Worm (Caenorhabditis elegans) whole organism, midembryonic: ENCODE measurements around the gene R144.6.

Experiments
- cog-1 ChIP-seq: sonication (generic microtip); optimal IDR thresholded peaks from 2 replicates; lab custom pipeline; 2016; ENCODE audit warnings: missing genetic modification characterization, missing compliant biosample characterization
- flt-1 ChIP-seq: fragments of 200-800 bp; sonication (Bioruptor generic); IDR thresholded peaks from 2 replicates; pipeline ENCODE4 v1.3.6; 2022; ENCODE audit warnings: missing genetic modification characterization, missing compliant biosample characterization
- klf-2 ChIP-seq: fragments of 200-800 bp; sonication (Bioruptor generic); conservative IDR thresholded peaks from 2 replicates; pipeline ENCODE4 v1.3.6; 2022; ENCODE audit warnings: missing genetic modification reagents, missing genetic modification characterization, missing compliant biosample characterization
- med-1 ChIP-seq: sonication (generic microtip); optimal IDR thresholded peaks from 2 replicates; lab custom pipeline; 2017; ENCODE audit warnings: missing genetic modification characterization, mild to moderate bottlenecking, missing compliant biosample characterization, antibody characterized with exemption, missing genetic modification reagents; ENCODE audit not compliant: insufficient read depth
- ref-1 ChIP-seq: fragments of 200-800 bp; sonication (Bioruptor generic); conservative IDR thresholded peaks from 2 replicates; pipeline ENCODE4 v1.3.6; 2022; ENCODE audit warnings: missing genetic modification reagents, missing genetic modification characterization, missing compliant biosample characterization
- ztf-23 ChIP-seq: fragments of 200-800 bp; sonication (Bioruptor generic); IDR thresholded peaks from 2 replicates; pipeline ENCODE4 v1.3.6; 2022; ENCODE audit warnings: missing genetic modification reagents, missing genetic modification characterization, missing compliant biosample characterization

DNA sequence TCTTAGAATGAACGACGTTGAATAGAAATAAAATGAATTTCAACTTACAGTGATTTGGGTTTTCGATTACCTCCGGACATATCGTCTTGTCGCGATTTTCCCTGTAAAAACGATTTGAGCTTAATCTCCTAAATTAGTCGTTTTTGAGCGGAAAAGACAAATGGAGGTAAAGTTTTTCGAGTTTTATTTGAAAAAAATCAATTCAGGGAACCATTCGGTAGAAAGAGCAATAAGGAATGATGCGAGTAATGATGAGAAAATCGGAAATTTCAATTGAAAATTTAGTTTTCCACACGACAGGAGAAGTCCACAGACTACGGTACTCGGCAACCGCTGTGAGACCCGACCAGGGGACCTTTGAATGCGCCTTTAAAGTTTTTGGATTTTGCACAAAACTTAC lies 2.3 kb downstream of the R144.6 start, which contains the start of gene R144.10:
- TF ChIP-seq cog-1 (no peak), flt-1 (GFP tag; lab: Robert Waterston, UW) (no peak), med-1 (GFP tag; lab: Kevin White, UChicago) (no peak), ztf-23 (GFP tag; lab: Robert Waterston, UW) (no peak), klf-2 (GFP tag; lab: Robert Waterston, UW) (no peak), ref-1 (GFP tag; lab: Robert Waterston, UW) (no peak)
